ENCODE assay signal across 1 fruit fly cellular context in the genomic region with DNA sequence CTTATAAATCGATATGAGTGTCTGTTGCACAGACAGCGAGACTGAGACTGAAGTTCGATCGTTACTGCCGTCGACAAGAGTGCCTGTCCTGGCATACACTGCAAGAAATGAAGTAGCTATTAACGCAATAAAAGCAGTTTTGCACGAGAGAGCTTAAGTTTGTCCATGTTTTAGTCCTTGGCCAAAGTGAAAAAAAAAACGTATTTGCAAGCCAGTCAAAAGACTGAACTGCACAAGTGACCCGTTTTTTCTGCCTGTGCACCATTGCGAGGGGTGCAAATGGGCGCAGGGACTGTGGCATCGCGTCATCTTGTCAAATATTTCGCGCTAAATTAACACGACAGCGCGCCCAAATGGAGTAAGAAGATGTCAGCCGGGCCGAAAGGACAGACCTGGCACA.
TF ChIP-seq lines count a peak whose summit lies in the region.

No protein-coding gene starts in this region.

TF ChIP-seq in whole organism, embryonic, 481 proteins besides CTCF, POLR2A, EP300 and RAD21 (continued from another document):
- TF ChIP-seq CG9215 (GFP tag; IDR thresholded peaks at IDR 0.05; lab: Robert Waterston, UW) (no peak), wdn (GFP tag; IDR thresholded peaks at IDR 0.05; lab: Robert Waterston, UW) (no peak), prd (optimal IDR thresholded peaks at IDR 0.05; lab: Kevin White, UChicago) (no peak), prd (GFP tag; IDR thresholded peaks at IDR 0.05; lab: Robert Waterston, UW) (peak; percentile 54; the same call in 2 of the 3 replicates), CG3847 (GFP tag; IDR thresholded peaks at IDR 0.05; lab: Robert Waterston, UW) (no peak), CG10366 (GFP tag; IDR thresholded peaks at IDR 0.05; lab: Robert Waterston, UW) (no peak), bsh (GFP tag; optimal IDR thresholded peaks at IDR 0.05; lab: Kevin White, UChicago) (peak in 1 of 2 experiments; percentile 38), nom (GFP tag; optimal IDR thresholded peaks at IDR 0.05; lab: Kevin White, UChicago) (no peak), Ada2b (GFP tag; IDR thresholded peaks at IDR 0.05; lab: Robert Waterston, UW) (no peak), sr (GFP tag; IDR thresholded peaks at IDR 0.05; lab: Robert Waterston, UW) (no peak), CG14710 (tag; optimal IDR thresholded peaks at IDR 0.05; lab: Kevin White, UChicago) (no peak), zen (tag; optimal IDR thresholded peaks at IDR 0.05; lab: Kevin White, UChicago) (no peak), CG17328 (GFP tag; IDR thresholded peaks at IDR 0.05; lab: Robert Waterston, UW) (0 out of 2 replicates have a peak, but pooled peaks have one; percentile 28), Gug (GFP tag; IDR thresholded peaks at IDR 0.05; lab: Robert Waterston, UW) (no peak), aop (GFP tag; IDR thresholded peaks at IDR 0.05; lab: Robert Waterston, UW) (no peak), CG8089 (GFP tag; optimal IDR thresholded peaks at IDR 0.05; lab: Kevin White, UChicago) (no peak), Xbp1 (GFP tag; optimal IDR thresholded peaks at IDR 0.05; lab: Kevin White, UChicago) (peak; percentile 23), CG32767 (GFP tag; IDR thresholded peaks at IDR 0.05; lab: Robert Waterston, UW) (no peak), lola (GFP tag; optimal IDR thresholded peaks at IDR 0.05; lab: Kevin White, UChicago) (peak in 1 of 3 experiments; percentile 22), sna (GFP tag; IDR thresholded peaks at IDR 0.05; lab: Robert Waterston, UW; ENCODE audit: partially characterized antibody) (no peak), NC2α (GFP tag; optimal IDR thresholded peaks at IDR 0.05; lab: Kevin White, UChicago) (no peak), CG17359 (tag; optimal IDR thresholded peaks at IDR 0.05; lab: Kevin White, UChicago) (peak; percentile 10), unpg (GFP tag; optimal IDR thresholded peaks at IDR 0.05; lab: Kevin White, UChicago) (peak; percentile 10), CG7839 (tag; optimal IDR thresholded peaks at IDR 0.05; lab: Kevin White, UChicago) (peak; percentile 26), Med (GFP tag; lab: Kevin White, UChicago) (peak; percentile 77), Hr3 (GFP tag; optimal IDR thresholded peaks at IDR 0.05; lab: Kevin White, UChicago) (no peak), sens (GFP tag; lab: Kevin White, UChicago) (peak; percentile 75), bcd (GFP tag; optimal IDR thresholded peaks at IDR 0.05; lab: Kevin White, UChicago) (peak; percentile 4), HmgD (GFP tag; optimal IDR thresholded peaks at IDR 0.05; lab: Kevin White, UChicago) (no peak), CG2678 (tag; optimal IDR thresholded peaks at IDR 0.05; lab: Kevin White, UChicago) (peak; percentile 7), CG11696 (GFP tag; IDR thresholded peaks at IDR 0.05; lab: Robert Waterston, UW) (no peak), CG4820 (GFP tag; optimal IDR thresholded peaks at IDR 0.05; lab: Kevin White, UChicago) (peak; percentile 3), CG6689 (GFP tag; IDR thresholded peaks at IDR 0.05; lab: Robert Waterston, UW) (peak; percentile 24; the same call in 1 of the 2 replicates), CG1603 (tag; optimal IDR thresholded peaks at IDR 0.05; lab: Kevin White, UChicago) (peak; percentile 40), Nf-YA (GFP tag; IDR thresholded peaks at IDR 0.05; lab: Robert Waterston, UW) (no peak), Atf3 (GFP tag; optimal IDR thresholded peaks at IDR 0.05; lab: Kevin White, UChicago) (peak; percentile 16), CG2120 (GFP tag; optimal IDR thresholded peaks at IDR 0.05; lab: Kevin White, UChicago) (no peak), az2 (GFP tag; optimal IDR thresholded peaks at IDR 0.05; lab: Kevin White, UChicago) (peak; percentile 2), dmrt11E (tag; optimal IDR thresholded peaks at IDR 0.05; lab: Kevin White, UChicago) (peak; percentile 33), slp2 (GFP tag; optimal IDR thresholded peaks at IDR 0.05; lab: Kevin White, UChicago) (no peak), CG3726 (GFP tag; IDR thresholded peaks at IDR 0.05; lab: Robert Waterston, UW) (no peak), tin (GFP tag; optimal IDR thresholded peaks at IDR 0.05; lab: Kevin White, UChicago) (peak; percentile 6), Blimp-1 (GFP tag; optimal IDR thresholded peaks at IDR 0.05; lab: Kevin White, UChicago) (peak; percentile 12), lov (optimal IDR thresholded peaks at IDR 0.05; lab: Kevin White, UChicago) (no peak), lov (GFP tag; IDR thresholded peaks at IDR 0.05; lab: Robert Waterston, UW) (no peak), dimm (GFP tag; IDR thresholded peaks at IDR 0.05; lab: Robert Waterston, UW) (no peak), abd-A (tag; optimal IDR thresholded peaks at IDR 0.05; lab: Kevin White, UChicago) (no peak), CG4360 (GFP tag; IDR thresholded peaks at IDR 0.05; lab: Robert Waterston, UW) (no peak), ind (GFP tag; optimal IDR thresholded peaks at IDR 0.05; lab: Kevin White, UChicago) (peak; percentile 34), CG10979 (tag; optimal IDR thresholded peaks at IDR 0.05; lab: Kevin White, UChicago) (peak; percentile 34), MTF-1 (GFP tag; optimal IDR thresholded peaks at IDR 0.05; lab: Kevin White, UChicago; ENCODE audit: borderline replicate concordance) (no peak), Chrac-16 (GFP tag; optimal IDR thresholded peaks at IDR 0.05; lab: Kevin White, UChicago) (peak; percentile 11), CG9932 (GFP tag; IDR thresholded peaks at IDR 0.05; lab: Robert Waterston, UW) (no peak), Hmr (GFP tag; optimal IDR thresholded peaks at IDR 0.05; lab: Kevin White, UChicago) (peak; percentile 15), HLH4C (GFP tag; IDR thresholded peaks at IDR 0.05; lab: Robert Waterston, UW; ENCODE audit: partially characterized antibody) (no peak), Antp (GFP tag; optimal IDR thresholded peaks at IDR 0.05; lab: Kevin White, UChicago) (peak; percentile 45), CG1792 (GFP tag; optimal IDR thresholded peaks at IDR 0.05; lab: Kevin White, UChicago) (no peak), Meics (GFP tag; optimal IDR thresholded peaks at IDR 0.05; lab: Kevin White, UChicago) (no peak), pzg (GFP tag; optimal IDR thresholded peaks at IDR 0.05; lab: Kevin White, UChicago) (no peak), esg (GFP tag; conservative IDR thresholded peaks at IDR 0.05; lab: Robert Waterston, UW) (no peak), lab (GFP tag; optimal IDR thresholded peaks at IDR 0.05; lab: Kevin White, UChicago) (peak; percentile 4), gce (GFP tag; IDR thresholded peaks at IDR 0.05; lab: Robert Waterston, UW) (no peak), ci (GFP tag; IDR thresholded peaks at IDR 0.05; lab: Robert Waterston, UW) (0 out of 3 replicates have a peak, but pooled peaks have one; percentile 15), Sox102F (GFP tag; optimal IDR thresholded peaks at IDR 0.05; lab: Kevin White, UChicago) (peak; percentile 18), CG33557 (GFP tag; optimal IDR thresholded peaks at IDR 0.05; lab: Kevin White, UChicago) (no peak), CG6765 (GFP tag; optimal IDR thresholded peaks at IDR 0.05; lab: Kevin White, UChicago) (no peak), dmrt99B (tag; optimal IDR thresholded peaks at IDR 0.05; lab: Kevin White, UChicago) (peak; percentile 6), CG14965 (GFP tag; optimal IDR thresholded peaks at IDR 0.05; lab: Kevin White, UChicago; ENCODE audit: borderline replicate concordance) (no peak), CG2712 (tag; optimal IDR thresholded peaks at IDR 0.05; lab: Kevin White, UChicago) (no peak), CG7987 (GFP tag; optimal IDR thresholded peaks at IDR 0.05; lab: Kevin White, UChicago) (no peak), Ets65A (GFP tag; lab: Kevin White, UChicago) (peak; percentile 78), so (GFP tag; IDR thresholded peaks at IDR 0.05; lab: Robert Waterston, UW) (no peak), ttk (GFP tag; IDR thresholded peaks at IDR 0.05; lab: Robert Waterston, UW) (0 out of 2 replicates have a peak, but pooled peaks have one; percentile 20), CrebB (tag; optimal IDR thresholded peaks at IDR 0.05; lab: Kevin White, UChicago) (no peak), CG6654 (GFP tag; optimal IDR thresholded peaks at IDR 0.05; lab: Kevin White, UChicago) (no peak)
